Fruit fly (Drosophila melanogaster): ENCODE data around the gene CG11779.

The CG11779 gene

dm6 chr3R:19105821-19106220 is 53.9 kb downstream of the CG11779 start (continued):
- no peak for TF ChIP-seq hbn (GFP tag; IDR thresholded peaks at IDR 0.05; ENCODE audit: partially characterized antibody)
- TF ChIP-seq CG11085 (GFP tag; IDR thresholded peaks at IDR 0.05) = no peak
- no peak for TF ChIP-seq pzg (GFP tag; optimal IDR thresholded peaks at IDR 0.05)
- no peak for TF ChIP-seq Nf-YB (GFP tag; optimal IDR thresholded peaks at IDR 0.05)
- no peak for TF ChIP-seq Abd-B (GFP tag; optimal IDR thresholded peaks at IDR 0.05)
- peak; percentile 30 for TF ChIP-seq CG10267 (tag; optimal IDR thresholded peaks at IDR 0.05)
- no peak for TF ChIP-seq CG7271 (tag; optimal IDR thresholded peaks at IDR 0.05)
- TF ChIP-seq slp2 (GFP tag; optimal IDR thresholded peaks at IDR 0.05) = no peak
- no peak for TF ChIP-seq chm (GFP tag; IDR thresholded peaks at IDR 0.05)
- TF ChIP-seq bbx (GFP tag; IDR thresholded peaks at IDR 0.05; ENCODE audit: partially characterized antibody) = no peak
- TF ChIP-seq CG10209 (GFP tag; optimal IDR thresholded peaks at IDR 0.05) = peak; percentile 21
- 0 out of 2 replicates have a peak, but pooled peaks have one; percentile 28 for TF ChIP-seq CG14667 (GFP tag; IDR thresholded peaks at IDR 0.05)
- TF ChIP-seq CG4854 (GFP tag; optimal IDR thresholded peaks at IDR 0.05) = no peak
- TF ChIP-seq Atf-2 (GFP tag; optimal IDR thresholded peaks at IDR 0.05) = no peak
- no peak for TF ChIP-seq unc-4 (GFP tag; IDR thresholded peaks at IDR 0.05; ENCODE audit: partially characterized antibody)
- TF ChIP-seq sima (GFP tag; optimal IDR thresholded peaks at IDR 0.05) = no peak
- TF ChIP-seq sens (GFP tag) = peak; percentile 76
- TF ChIP-seq CG12744 (GFP tag; optimal IDR thresholded peaks at IDR 0.05) = no peak
- no peak for TF ChIP-seq nerfin-2 (GFP tag; IDR thresholded peaks at IDR 0.05; ENCODE audit: partially characterized antibody)
- TF ChIP-seq CG17829 (tag; optimal IDR thresholded peaks at IDR 0.05) = peak; percentile 44
- peak; percentile 2 for TF ChIP-seq CG2202 (tag; optimal IDR thresholded peaks at IDR 0.05)
- TF ChIP-seq Sox102F (GFP tag; optimal IDR thresholded peaks at IDR 0.05) = peak; percentile 67
- peak; percentile 25 for TF ChIP-seq az2 (GFP tag; optimal IDR thresholded peaks at IDR 0.05)
- TF ChIP-seq gsb-n (tag; optimal IDR thresholded peaks at IDR 0.05) = peak; percentile 55
- TF ChIP-seq CG8359 (GFP tag; optimal IDR thresholded peaks at IDR 0.05; ENCODE audit: borderline replicate concordance) = peak; percentile 8
- no peak for TF ChIP-seq Taf1 (GFP tag; IDR thresholded peaks at IDR 0.05)
- TF ChIP-seq Fer3 (tag; optimal IDR thresholded peaks at IDR 0.05) = no peak
- TF ChIP-seq Max (GFP tag; optimal IDR thresholded peaks at IDR 0.05) = no peak
- TF ChIP-seq CG30431 (GFP tag; optimal IDR thresholded peaks at IDR 0.05) = no peak
- TF ChIP-seq Nf-YC (tag; optimal IDR thresholded peaks at IDR 0.05) = no peak
- no peak for TF ChIP-seq Dll (GFP tag; IDR thresholded peaks at IDR 0.05; ENCODE audit: partially characterized antibody)
- no peak for TF ChIP-seq jumu (GFP tag; optimal IDR thresholded peaks at IDR 0.05)
- TF ChIP-seq Fer2 (tag; optimal IDR thresholded peaks at IDR 0.05) = no peak
- no peak for TF ChIP-seq CG17802 (tag; optimal IDR thresholded peaks at IDR 0.05)
- TF ChIP-seq gce (GFP tag; IDR thresholded peaks at IDR 0.05) = no peak
- no peak for TF ChIP-seq dimm (GFP tag; IDR thresholded peaks at IDR 0.05)
- TF ChIP-seq org-1 (GFP tag; optimal IDR thresholded peaks at IDR 0.05) = no peak
- TF ChIP-seq amos (GFP tag; IDR thresholded peaks at IDR 0.05; ENCODE audit: partially characterized antibody) = no peak
- no peak for TF ChIP-seq sqz (GFP tag; optimal IDR thresholded peaks at IDR 0.05)
- no peak for TF ChIP-seq salm (tag; optimal IDR thresholded peaks at IDR 0.05)
- TF ChIP-seq CG43689 (GFP tag; IDR thresholded peaks at IDR 0.05) = no peak
- no peak for TF ChIP-seq Usf (GFP tag; optimal IDR thresholded peaks at IDR 0.05)
- TF ChIP-seq CG7839 (tag; optimal IDR thresholded peaks at IDR 0.05) = peak; percentile 44
- no peak for TF ChIP-seq Sox100B (GFP tag; optimal IDR thresholded peaks at IDR 0.05)
- TF ChIP-seq chinmo (GFP tag; IDR thresholded peaks at IDR 0.05; ENCODE audit: partially characterized antibody) = no peak
- no peak for TF ChIP-seq CG18476 (GFP tag; optimal IDR thresholded peaks at IDR 0.05)
- no peak for TF ChIP-seq Neu2 (GFP tag; optimal IDR thresholded peaks at IDR 0.05; ENCODE audit: borderline replicate concordance)
- no peak for TF ChIP-seq CG3163 (GFP tag; optimal IDR thresholded peaks at IDR 0.05)
- TF ChIP-seq HmgZ (tag; optimal IDR thresholded peaks at IDR 0.05) = no peak
- no peak for TF ChIP-seq ro (GFP tag; IDR thresholded peaks at IDR 0.05)
- no peak for TF ChIP-seq CG17612 (GFP tag; IDR thresholded peaks at IDR 0.05)

Measured in whole organism, embryonic.